Worm (Caenorhabditis elegans) whole organism, L1 larva: ENCODE results near the gene sax-7.

ENCODE experiments used
- ama-1 ChIP-seq: fragments of 150-350 bp; optimal IDR thresholded peaks from 2 replicates; lab custom pipeline; 2014
- lin-15B ChIP-seq: fragments of 150-350 bp; sonication (generic microtip); optimal IDR thresholded peaks from 3 replicates; lab custom pipeline; 2014; ENCODE audit warnings: missing biosample characterization, missing genetic modification characterization
- lsy-2 ChIP-seq, 2 experiments: fragments of 150-350 bp; optimal IDR thresholded peaks; 2 replicates each; lab custom pipeline; 2014; ENCODE audit warnings: missing biosample characterization in 2 of 2, missing genetic modification characterization in 2 of 2
- nhr-47 ChIP-seq: sonication (generic microtip); optimal IDR thresholded peaks from 2 replicates; lab custom pipeline; 2016; ENCODE audit warnings: mild to moderate bottlenecking, missing genetic modification characterization, moderate library complexity, missing compliant biosample characterization
- sox-4 ChIP-seq: sonication (generic microtip); optimal IDR thresholded peaks from 2 replicates; lab custom pipeline; 2016; ENCODE audit warnings: missing genetic modification characterization, missing compliant biosample characterization

ce11 chrIV:8127430-8127829, 65.0 kb downstream of the sax-7 start:
- no peak for TF ChIP-seq lsy-2 (tag; optimal IDR thresholded peaks at IDR 0.05; lab: Kevin White, UChicago)
- TF ChIP-seq nhr-47 (tag; lab: Kevin White, UChicago): no peak
- no peak for TF ChIP-seq ama-1
- TF ChIP-seq lin-15B (tag; lab: Kevin White, UChicago): no peak
- TF ChIP-seq sox-4 (tag; lab: Kevin White, UChicago): peak; percentile 57
